Fruit fly (Drosophila melanogaster) whole organism, prepupa: Measurements from ENCODE around the gene Trs20.

Source experiments
- Blimp-1 ChIP-seq: fragments of 200-800 bp; sonication (Bioruptor generic); optimal IDR thresholded peaks from 3 replicates; lab custom pipeline; 2017; ENCODE audit warnings: missing biosample characterization, missing genetic modification characterization, mild to moderate bottlenecking, moderate library complexity, missing genetic modification reagents
- CG11294 ChIP-seq: fragments of 200-800 bp; sonication (Bioruptor generic); IDR thresholded peaks from 2 replicates; pipeline ENCODE4 v1.3.6; 2022; ENCODE audit warnings: missing biosample characterization, missing genetic modification characterization
- CG11762 ChIP-seq: fragments of 200-800 bp; sonication (Bioruptor generic); optimal IDR thresholded peaks from 3 replicates; lab custom pipeline; 2016; ENCODE audit warnings: missing biosample characterization, missing genetic modification characterization; ENCODE audit not compliant: insufficient read depth
- CG11902 ChIP-seq: fragments of 200-800 bp; sonication (Bioruptor generic); optimal IDR thresholded peaks from 3 replicates; lab custom pipeline; 2016; ENCODE audit warnings: missing biosample characterization, missing genetic modification characterization
- CG15336 ChIP-seq: fragments of 200-800 bp; sonication (Bioruptor generic); IDR thresholded peaks from 2 replicates; pipeline ENCODE4 v1.3.6; 2022; ENCODE audit warnings: missing biosample characterization, missing genetic modification characterization
- CG1621 ChIP-seq: fragments of 200-800 bp; sonication (Bioruptor generic); optimal IDR thresholded peaks from 3 replicates; lab custom pipeline; 2018; ENCODE audit warnings: missing biosample characterization, mild to moderate bottlenecking, missing genetic modification characterization
- CG16779 ChIP-seq: fragments of 200-800 bp; sonication (Bioruptor generic); optimal IDR thresholded peaks from 3 replicates; lab custom pipeline; 2017; ENCODE audit warnings: missing biosample characterization, mild to moderate bottlenecking, missing genetic modification characterization
- CG32006 ChIP-seq: fragments of 200-800 bp; sonication (Bioruptor generic); optimal IDR thresholded peaks from 3 replicates; lab custom pipeline; 2017; ENCODE audit warnings: missing biosample characterization, mild to moderate bottlenecking, missing genetic modification characterization
- CG34406 ChIP-seq: fragments of 200-800 bp; sonication (Bioruptor generic); optimal IDR thresholded peaks from 3 replicates; lab custom pipeline; 2016; ENCODE audit warnings: missing biosample characterization, missing genetic modification characterization
- CG3919 ChIP-seq: fragments of 200-800 bp; sonication (Bioruptor generic); optimal IDR thresholded peaks from 3 replicates; lab custom pipeline; 2016; ENCODE audit warnings: missing biosample characterization, missing genetic modification characterization
- CG4318 ChIP-seq: fragments of 200-800 bp; sonication (Bioruptor generic); optimal IDR thresholded peaks from 3 replicates; lab custom pipeline; 2017; ENCODE audit warnings: missing biosample characterization, mild to moderate bottlenecking, missing genetic modification characterization
- CG6792 ChIP-seq: fragments of 200-800 bp; sonication (Bioruptor generic); optimal IDR thresholded peaks from 3 replicates; lab custom pipeline; 2016; ENCODE audit warnings: missing biosample characterization, missing genetic modification characterization
- CG6808 ChIP-seq: fragments of 200-800 bp; sonication (Bioruptor generic); optimal IDR thresholded peaks from 3 replicates; lab custom pipeline; 2017; ENCODE audit warnings: missing biosample characterization, missing genetic modification characterization, mild to moderate bottlenecking, moderate library complexity, missing genetic modification reagents
- CG7368 ChIP-seq: fragments of 200-800 bp; sonication (Bioruptor generic); optimal IDR thresholded peaks from 3 replicates; lab custom pipeline; 2016; ENCODE audit warnings: missing biosample characterization, missing genetic modification characterization
- CG8119 ChIP-seq: fragments of 200-800 bp; sonication (Bioruptor generic); IDR thresholded peaks from 3 replicates; pipeline ENCODE4 v1.3.6; 2022; ENCODE audit warnings: missing biosample characterization, missing genetic modification characterization
- CG8319 ChIP-seq: fragments of 200-800 bp; sonication (Bioruptor generic); optimal IDR thresholded peaks from 3 replicates; lab custom pipeline; 2016; ENCODE audit warnings: missing biosample characterization, missing genetic modification characterization
- CG8632 ChIP-seq: fragments of 200-800 bp; sonication (Bioruptor generic); optimal IDR thresholded peaks from 3 replicates; lab custom pipeline; 2016; ENCODE audit warnings: missing biosample characterization, missing genetic modification characterization
- CG9139 ChIP-seq: fragments of 200-800 bp; sonication (Bioruptor generic); optimal IDR thresholded peaks from 3 replicates; lab custom pipeline; 2017; ENCODE audit warnings: missing biosample characterization, mild to moderate bottlenecking, missing genetic modification characterization
- Eip75B ChIP-seq: fragments of 200-800 bp; sonication (Bioruptor generic); optimal IDR thresholded peaks from 3 replicates; lab custom pipeline; 2016; ENCODE audit warnings: missing biosample characterization, missing genetic modification characterization
- Eip78C ChIP-seq: fragments of 200-800 bp; sonication (Bioruptor generic); peaks from one replicate; lab custom pipeline; 2016; ENCODE audit warnings: missing biosample characterization, missing genetic modification characterization
- Eip93F ChIP-seq: fragments of 200-800 bp; sonication (Bioruptor generic); optimal IDR thresholded peaks from 2 replicates; lab custom pipeline; 2016; ENCODE audit warnings: missing biosample characterization, mild to moderate bottlenecking, missing genetic modification characterization
- Ets21C ChIP-seq: fragments of 200-800 bp; sonication (Bioruptor generic); optimal IDR thresholded peaks from 3 replicates; lab custom pipeline; 2016; ENCODE audit warnings: missing biosample characterization, missing genetic modification characterization
- Ets96B ChIP-seq: fragments of 200-800 bp; optimal IDR thresholded peaks from 2 replicates; lab custom pipeline; 2019; ENCODE audit warnings: missing biosample characterization, mild to moderate bottlenecking, missing genetic modification characterization, moderate library complexity
- Hr39 ChIP-seq: fragments of 200-800 bp; sonication (Bioruptor generic); optimal IDR thresholded peaks from 2 replicates; lab custom pipeline; 2016; ENCODE audit warnings: missing biosample characterization, missing genetic modification characterization
- Hr4 ChIP-seq: fragments of 200-800 bp; sonication (Bioruptor generic); optimal IDR thresholded peaks from 3 replicates; lab custom pipeline; 2016; ENCODE audit warnings: missing biosample characterization, missing genetic modification characterization
- Lpt ChIP-seq: fragments of 200-800 bp; sonication (Bioruptor generic); optimal IDR thresholded peaks from 3 replicates; lab custom pipeline; 2016; ENCODE audit warnings: missing biosample characterization, missing genetic modification characterization
- Met ChIP-seq: fragments of 200-800 bp; sonication (Bioruptor generic); optimal IDR thresholded peaks from 3 replicates; lab custom pipeline; 2016; ENCODE audit warnings: missing biosample characterization, missing genetic modification characterization
- OdsH ChIP-seq: fragments of 200-800 bp; sonication (Bioruptor generic); optimal IDR thresholded peaks from 3 replicates; lab custom pipeline; 2016; ENCODE audit warnings: missing biosample characterization, missing genetic modification characterization
- Smox ChIP-seq: fragments of 200-800 bp; sonication (Bioruptor generic); optimal IDR thresholded peaks from 3 replicates; lab custom pipeline; 2016; ENCODE audit warnings: missing biosample characterization, missing genetic modification characterization
- Sox102F ChIP-seq: fragments of 200-800 bp; sonication (Bioruptor generic); optimal IDR thresholded peaks from 2 replicates; lab custom pipeline; 2016; ENCODE audit warnings: missing biosample characterization, mild to moderate bottlenecking, missing genetic modification characterization
- Sox14 ChIP-seq: fragments of 200-800 bp; sonication (Bioruptor generic); optimal IDR thresholded peaks from 3 replicates; lab custom pipeline; 2016; ENCODE audit warnings: missing biosample characterization, missing genetic modification characterization
- Sox15 ChIP-seq: fragments of 200-800 bp; sonication (Bioruptor generic); optimal IDR thresholded peaks from 3 replicates; lab custom pipeline; 2016; ENCODE audit warnings: missing biosample characterization, missing genetic modification characterization
- achi ChIP-seq: fragments of 200-800 bp; sonication (Bioruptor generic); optimal IDR thresholded peaks from 3 replicates; lab custom pipeline; 2016; ENCODE audit warnings: missing biosample characterization, missing genetic modification characterization
- acj6 ChIP-seq: fragments of 200-800 bp; sonication (Bioruptor generic); optimal IDR thresholded peaks from 3 replicates; lab custom pipeline; 2016; ENCODE audit warnings: missing biosample characterization, missing genetic modification characterization
- cyc ChIP-seq: fragments of 200-800 bp; sonication (Bioruptor generic); optimal IDR thresholded peaks from 3 replicates; lab custom pipeline; 2016; ENCODE audit warnings: missing biosample characterization, missing genetic modification characterization
- dac ChIP-seq: fragments of 200-800 bp; sonication (Bioruptor generic); optimal IDR thresholded peaks from 2 replicates; lab custom pipeline; 2017; ENCODE audit warnings: missing biosample characterization, mild to moderate bottlenecking, missing genetic modification characterization
- dsx ChIP-seq: fragments of 200-800 bp; optimal IDR thresholded peaks from 3 replicates; lab custom pipeline; 2019; ENCODE audit warnings: missing biosample characterization, mild to moderate bottlenecking, missing genetic modification characterization, moderate library complexity; ENCODE audit not compliant: poor library complexity, severe bottlenecking
- eg ChIP-seq: fragments of 200-800 bp; sonication (Bioruptor generic); IDR thresholded peaks from 3 replicates; pipeline ENCODE4 v1.3.6; 2022; ENCODE audit warnings: missing biosample characterization, missing genetic modification characterization
- esn ChIP-seq: fragments of 200-800 bp; sonication (Bioruptor generic); optimal IDR thresholded peaks from 2 replicates; lab custom pipeline; 2016; ENCODE audit warnings: missing biosample characterization, mild to moderate bottlenecking, missing genetic modification characterization, moderate library complexity
- fd85E ChIP-seq: fragments of 200-800 bp; sonication (Bioruptor generic); optimal IDR thresholded peaks from 3 replicates; lab custom pipeline; 2016; ENCODE audit warnings: missing biosample characterization, missing genetic modification characterization
- fkh ChIP-seq: fragments of 200-800 bp; sonication (Bioruptor generic); optimal IDR thresholded peaks from 3 replicates; lab custom pipeline; 2017; ENCODE audit warnings: missing biosample characterization, mild to moderate bottlenecking, missing genetic modification characterization, moderate library complexity
- lz ChIP-seq: fragments of 200-800 bp; sonication (Bioruptor generic); optimal IDR thresholded peaks from 3 replicates; lab custom pipeline; 2016; ENCODE audit warnings: missing biosample characterization, missing genetic modification characterization
- net ChIP-seq: fragments of 200-800 bp; sonication (Bioruptor generic); optimal IDR thresholded peaks from 3 replicates; lab custom pipeline; 2016; ENCODE audit warnings: missing biosample characterization, missing genetic modification characterization
- pdm3 ChIP-seq: fragments of 200-800 bp; sonication (Bioruptor generic); optimal IDR thresholded peaks from 3 replicates; lab custom pipeline; 2016; ENCODE audit warnings: missing biosample characterization, missing genetic modification characterization
- ss ChIP-seq, 2 experiments: fragments of 200-800 bp; sonication (Bioruptor generic); optimal IDR thresholded peaks; 2 replicates in 1 of 2; 3 replicates in 1 of 2; lab custom pipeline; 2017 to 2018; ENCODE audit warnings: mild to moderate bottlenecking in 2 of 2, missing biosample characterization in 2 of 2, missing genetic modification characterization in 2 of 2, moderate library complexity in 1 of 2
- svp ChIP-seq: fragments of 200-800 bp; sonication (Bioruptor generic); peaks from one replicate; lab custom pipeline; 2016; ENCODE audit warnings: missing biosample characterization, missing genetic modification characterization
- topi ChIP-seq: fragments of 200-800 bp; sonication (Bioruptor generic); optimal IDR thresholded peaks from 3 replicates; lab custom pipeline; 2016; ENCODE audit warnings: missing biosample characterization, missing genetic modification characterization
- vri ChIP-seq: fragments of 200-800 bp; sonication (Bioruptor generic); optimal IDR thresholded peaks from 3 replicates; lab custom pipeline; 2016; ENCODE audit warnings: missing biosample characterization, mild to moderate bottlenecking, missing genetic modification characterization

Trs20 gene

dm6 chr3L:16175628-16176263 lies 44.3 kb upstream of the Trs20 start (continued):
- TF ChIP-seq svp (GFP tag; lab: Kevin White, UChicago): peak; percentile 99
- TF ChIP-seq CG8119 (GFP tag; lab: Robert Waterston, UW): peak; percentile 65; the same call in 2 of the 3 replicates
- TF ChIP-seq esn (GFP tag; lab: Kevin White, UChicago): peak; percentile 90
- TF ChIP-seq Sox15: peak; percentile 63
- TF ChIP-seq Sox14: peak; percentile 87
- TF ChIP-seq CG3919 (GFP tag; lab: Kevin White, UChicago): peak; percentile 84
- TF ChIP-seq fkh (GFP tag; lab: Kevin White, UChicago): no peak
- peak; percentile 85 for TF ChIP-seq CG34406 (GFP tag; lab: Kevin White, UChicago)
- no peak for TF ChIP-seq Eip93F
- peak; percentile 81 for TF ChIP-seq achi (GFP tag; lab: Kevin White, UChicago)
- TF ChIP-seq CG16779 (tag; lab: Kevin White, UChicago): peak; percentile 43
- peak; percentile 57 for TF ChIP-seq Lpt
- TF ChIP-seq Eip78C (GFP tag; lab: Kevin White, UChicago): peak; percentile 98
- peak; percentile 70 for TF ChIP-seq CG9139 (GFP tag; lab: Kevin White, UChicago)

DNA sequence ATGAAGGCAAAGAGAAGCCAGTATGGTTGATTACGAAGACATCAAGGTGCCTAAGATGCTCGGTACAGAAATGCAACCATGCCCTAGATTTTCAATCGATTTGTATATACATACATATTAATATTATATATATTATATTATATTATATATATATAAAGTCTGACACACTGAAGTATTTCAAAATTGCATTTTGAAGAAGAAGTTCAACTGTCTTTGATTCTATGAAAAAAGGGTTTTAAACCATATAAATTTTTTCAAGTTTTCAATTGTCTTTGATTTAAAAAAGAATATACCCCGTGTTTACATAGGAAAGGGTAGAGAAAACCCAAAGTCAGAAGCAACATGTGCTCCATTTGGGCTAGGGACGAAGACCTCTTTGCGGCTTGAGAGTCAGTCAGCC lies 43.3 kb upstream of the Trs20 start:
- TF ChIP-seq Lpt: no peak
- no peak for TF ChIP-seq Sox14
- peak; percentile 26 for TF ChIP-seq CG7368 (GFP tag; lab: Kevin White, UChicago)
- no peak for TF ChIP-seq Eip75B (GFP tag; lab: Kevin White, UChicago)
- TF ChIP-seq Ets21C (GFP tag; lab: Kevin White, UChicago): no peak
- peak; percentile 82 for TF ChIP-seq CG34406 (GFP tag; lab: Kevin White, UChicago)
- peak; percentile 40 for TF ChIP-seq esn (GFP tag; lab: Kevin White, UChicago)
- no peak for TF ChIP-seq CG4318 (GFP tag; lab: Kevin White, UChicago)
- no peak for TF ChIP-seq lz (GFP tag; lab: Kevin White, UChicago)
- TF ChIP-seq OdsH (GFP tag; lab: Kevin White, UChicago): peak; percentile 53
- TF ChIP-seq cyc (GFP tag; lab: Kevin White, UChicago): no peak
- TF ChIP-seq CG16779 (tag; lab: Kevin White, UChicago): no peak
- TF ChIP-seq Hr4: no peak
- TF ChIP-seq Smox: no peak
- peak; percentile 28 for TF ChIP-seq CG11902 (GFP tag; lab: Kevin White, UChicago)
- peak; percentile 21 to 77 for TF ChIP-seq ss (GFP tag; optimal IDR thresholded peaks at IDR 0.05; lab: Kevin White, UChicago)
- TF ChIP-seq pdm3 (GFP tag; lab: Kevin White, UChicago): no peak
- no peak for TF ChIP-seq Blimp-1 (GFP tag; lab: Kevin White, UChicago)
- TF ChIP-seq vri (GFP tag; lab: Kevin White, UChicago): no peak
- TF ChIP-seq Sox102F: no peak
- no peak for TF ChIP-seq CG15336 (GFP tag; lab: Robert Waterston, UW)
- TF ChIP-seq Ets96B (tag; lab: Kevin White, UChicago): peak; percentile 87
- peak; percentile 33 for TF ChIP-seq CG6792 (GFP tag; lab: Kevin White, UChicago)
- no peak for TF ChIP-seq Met (GFP tag; lab: Kevin White, UChicago)
- peak; percentile 71 for TF ChIP-seq CG6808 (GFP tag; lab: Kevin White, UChicago)
- TF ChIP-seq CG11294 (GFP tag; lab: Robert Waterston, UW): no peak
- TF ChIP-seq acj6 (GFP tag; lab: Kevin White, UChicago): peak; percentile 33
- TF ChIP-seq CG11762 (GFP tag; lab: Kevin White, UChicago): no peak
- TF ChIP-seq topi (GFP tag; lab: Kevin White, UChicago): peak; percentile 29
- TF ChIP-seq CG8632 (GFP tag; lab: Kevin White, UChicago): peak; percentile 80
- peak; percentile 44 for TF ChIP-seq dsx
- peak; percentile 27 for TF ChIP-seq CG3919 (GFP tag; lab: Kevin White, UChicago)
- TF ChIP-seq CG1621 (tag; lab: Kevin White, UChicago): no peak
- peak; percentile 35; the same call in 1 of the 3 replicates for TF ChIP-seq CG8119 (GFP tag; lab: Robert Waterston, UW)
- TF ChIP-seq achi (GFP tag; lab: Kevin White, UChicago): peak; percentile 61
- TF ChIP-seq net (GFP tag; lab: Kevin White, UChicago): no peak
- peak; percentile 19 for TF ChIP-seq CG8319 (GFP tag; lab: Kevin White, UChicago)
- TF ChIP-seq fd85E (GFP tag; lab: Kevin White, UChicago): no peak
- peak; percentile 8 for TF ChIP-seq CG32006 (GFP tag; lab: Kevin White, UChicago)
- peak; percentile 14 for TF ChIP-seq Hr39 (GFP tag; lab: Kevin White, UChicago)
- peak; percentile 84 for TF ChIP-seq Eip78C (GFP tag; lab: Kevin White, UChicago)
- TF ChIP-seq eg (GFP tag; lab: Robert Waterston, UW): no peak
- TF ChIP-seq CG9139 (GFP tag; lab: Kevin White, UChicago): peak; percentile 17
- TF ChIP-seq dac (GFP tag; lab: Kevin White, UChicago): no peak
